Worm (Caenorhabditis elegans) whole organism, late embryonic: ENCODE results near the gene C09B9.7.

ENCODE experiments used
- T23F11.4 ChIP-seq: fragments of 200-800 bp; sonication (Bioruptor generic); optimal IDR thresholded peaks from 2 replicates; lab custom pipeline; 2018; ENCODE audit warnings: mild to moderate bottlenecking, missing genetic modification characterization, missing compliant biosample characterization
- ama-1 ChIP-seq: fragments of 150-350 bp; optimal IDR thresholded peaks from 2 replicates; lab custom pipeline; 2014
- ceh-30 ChIP-seq: fragments of 150-350 bp; optimal IDR thresholded peaks from 2 replicates; lab custom pipeline; 2014; ENCODE audit warnings: missing biosample characterization, missing genetic modification characterization
- ceh-31 ChIP-seq: sonication (generic microtip); optimal IDR thresholded peaks from 2 replicates; lab custom pipeline; 2016; ENCODE audit warnings: missing genetic modification characterization, missing compliant biosample characterization
- elt-2 ChIP-seq: sonication (generic microtip); optimal IDR thresholded peaks from 2 replicates; lab custom pipeline; 2016; ENCODE audit warnings: missing genetic modification reagents, missing genetic modification characterization, missing compliant biosample characterization
- fax-1 ChIP-seq: sonication (generic microtip); optimal IDR thresholded peaks from 2 replicates; lab custom pipeline; 2016; ENCODE audit warnings: missing genotype, missing genetic modification characterization, missing compliant biosample characterization
- hlh-30 ChIP-seq: sonication (generic microtip); optimal IDR thresholded peaks from 2 replicates; lab custom pipeline; 2017; ENCODE audit warnings: antibody characterized with exemption, missing genetic modification characterization, missing compliant biosample characterization; ENCODE audit not compliant: insufficient read depth
- lim-6 ChIP-seq: sonication (generic microtip); optimal IDR thresholded peaks from 2 replicates; lab custom pipeline; 2016; ENCODE audit warnings: missing genetic modification characterization, missing compliant biosample characterization
- nhr-11 ChIP-seq: fragments of 150-350 bp; optimal IDR thresholded peaks from 2 replicates; lab custom pipeline; 2014; ENCODE audit warnings: missing biosample characterization, missing genetic modification characterization
- npax-4 ChIP-seq: sonication (generic microtip); optimal IDR thresholded peaks from 2 replicates; lab custom pipeline; 2016; ENCODE audit warnings: missing genetic modification characterization, missing compliant biosample characterization
- pha-4 ChIP-seq: fragments of 150-350 bp; optimal IDR thresholded peaks from 2 replicates; lab custom pipeline; 2018; ENCODE audit warnings: missing biosample characterization, missing genetic modification reagents, missing genetic modification characterization
- sox-4 ChIP-seq: sonication (generic microtip); optimal IDR thresholded peaks from 2 replicates; lab custom pipeline; 2017; ENCODE audit warnings: mild to moderate bottlenecking, missing genetic modification characterization, inconsistent platforms, missing compliant biosample characterization
- unc-55 ChIP-seq: sonication (generic microtip); optimal IDR thresholded peaks from 2 replicates; lab custom pipeline; 2017; ENCODE audit warnings: missing biosample characterization, missing genetic modification reagents, missing genetic modification characterization
- unc-86 ChIP-seq: sonication (generic microtip); optimal IDR thresholded peaks from 2 replicates; lab custom pipeline; 2016; ENCODE audit warnings: missing genetic modification characterization, missing compliant biosample characterization

- no peak for TF ChIP-seq unc-86 (tag; lab: Kevin White, UChicago)
- no peak for TF ChIP-seq pha-4 (tag; lab: Kevin White, UChicago)
- no peak for TF ChIP-seq npax-4
- no peak for TF ChIP-seq unc-55
- no peak for TF ChIP-seq fax-1 (tag; lab: Kevin White, UChicago)
- TF ChIP-seq nhr-11 (tag; lab: Kevin White, UChicago), result no peak
- no peak for TF ChIP-seq sox-4 (tag; lab: Kevin White, UChicago)
- no peak for TF ChIP-seq ceh-30
- TF ChIP-seq ama-1 (lab: Kevin White, UChicago), result no peak
- TF ChIP-seq T23F11.4 (GFP tag; lab: Kevin White, UChicago), result no peak
- TF ChIP-seq elt-2 (tag; lab: Kevin White, UChicago), result no peak
- TF ChIP-seq hlh-30 (tag; lab: Kevin White, UChicago), result no peak
- TF ChIP-seq lim-6 (tag; lab: Kevin White, UChicago), result no peak
- TF ChIP-seq ceh-31, result no peak
Measured at ce11 chrIV:5093462-5093861, 32.6 kb upstream of the C09B9.7 start.
